Fruit fly (Drosophila melanogaster): ENCODE measurements around the gene CheB93a.

Gene CheB93a

DNA sequence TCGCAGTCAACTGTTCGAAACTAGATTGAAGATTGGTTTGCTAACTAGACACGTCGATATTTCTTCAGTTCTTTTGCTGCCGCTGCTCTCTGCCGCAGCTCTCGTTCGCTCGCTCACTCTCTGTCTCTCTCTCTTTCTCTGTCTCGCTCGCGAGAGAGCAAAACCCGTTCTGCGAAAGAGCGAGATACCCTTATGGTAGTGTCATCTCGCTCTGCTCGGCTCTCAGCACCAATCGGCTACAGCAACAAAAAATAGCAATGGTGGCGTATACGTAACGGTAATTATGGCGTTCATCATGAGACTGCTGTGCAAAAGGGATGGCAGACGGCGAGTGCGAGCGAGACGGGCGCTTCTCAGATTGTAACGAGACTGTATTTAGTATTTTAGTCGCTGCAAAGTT, 39.1 kb downstream of the CheB93a start, which contains the start of gene lbe (continued):
- TF ChIP-seq knrl (GFP tag; IDR thresholded peaks at IDR 0.05; ENCODE audit: partially characterized antibody) (no peak), hb (GFP tag; IDR thresholded peaks at IDR 0.05; ENCODE audit: partially characterized antibody) (no peak), CG15269 (tag; optimal IDR thresholded peaks at IDR 0.05) (no peak), CG7271 (tag; optimal IDR thresholded peaks at IDR 0.05) (no peak), CG15696 (tag; optimal IDR thresholded peaks at IDR 0.05) (no peak), btn (GFP tag; optimal IDR thresholded peaks at IDR 0.05) (no peak), CG10543 (GFP tag; optimal IDR thresholded peaks at IDR 0.05) (no peak), CG6683 (GFP tag; optimal IDR thresholded peaks at IDR 0.05) (no peak), YL-1 (GFP tag; optimal IDR thresholded peaks at IDR 0.05) (no peak), CG11456 (GFP tag; IDR thresholded peaks at IDR 0.05) (no peak), CG9797 (GFP tag; optimal IDR thresholded peaks at IDR 0.05) (no peak), CG33213 (GFP tag; optimal IDR thresholded peaks at IDR 0.05) (no peak), CrebB (tag; optimal IDR thresholded peaks at IDR 0.05) (peak; percentile 36), shn (GFP tag; optimal IDR thresholded peaks at IDR 0.05) (no peak), Lpt (GFP tag; optimal IDR thresholded peaks at IDR 0.05) (no peak), twi (tag; optimal IDR thresholded peaks at IDR 0.05) (peak; percentile 29), CG1603 (tag; optimal IDR thresholded peaks at IDR 0.05) (no peak), B-H2 (GFP tag; optimal IDR thresholded peaks at IDR 0.05) (peak; percentile 4), crp (GFP tag; optimal IDR thresholded peaks at IDR 0.05) (no peak), CG4854 (GFP tag; optimal IDR thresholded peaks at IDR 0.05) (no peak), CG14860 (GFP tag; IDR thresholded peaks at IDR 0.05; ENCODE audit: partially characterized antibody) (peak; percentile 57; the same call in 2 of the 3 replicates), Bdp1 (GFP tag; optimal IDR thresholded peaks at IDR 0.05) (no peak), aop (GFP tag; IDR thresholded peaks at IDR 0.05) (no peak), Opbp (GFP tag; IDR thresholded peaks at IDR 0.05; ENCODE audit: partially characterized antibody) (peak; percentile 57; the same call in 1 of the 3 replicates), Bteb2 (GFP tag; optimal IDR thresholded peaks at IDR 0.05) (no peak), zf30C (GFP tag; optimal IDR thresholded peaks at IDR 0.05) (no peak), cwo (GFP tag; optimal IDR thresholded peaks at IDR 0.05) (no peak), zen (tag; optimal IDR thresholded peaks at IDR 0.05) (peak; percentile 64), CG12391 (tag; optimal IDR thresholded peaks at IDR 0.05) (no peak), CG8924 (tag; optimal IDR thresholded peaks at IDR 0.05) (no peak), zfh1 (GFP tag; IDR thresholded peaks at IDR 0.05) (no peak), Hsf (GFP tag; optimal IDR thresholded peaks at IDR 0.05) (no peak), eyg (GFP tag; optimal IDR thresholded peaks at IDR 0.05) (no peak), CG12942 (GFP tag; optimal IDR thresholded peaks at IDR 0.05) (no peak), Scr (GFP tag; IDR thresholded peaks at IDR 0.05; ENCODE audit: partially characterized antibody) (peak; percentile 51), PHDP (tag; optimal IDR thresholded peaks at IDR 0.05) (no peak), CG3726 (GFP tag; IDR thresholded peaks at IDR 0.05) (no peak), CG32767 (GFP tag; IDR thresholded peaks at IDR 0.05) (no peak; the same call in 1 of the 2 replicates), CG2889 (GFP tag; IDR thresholded peaks at IDR 0.05) (no peak), Fer2 (tag; optimal IDR thresholded peaks at IDR 0.05) (no peak), schlank (tag; optimal IDR thresholded peaks at IDR 0.05) (no peak), Xrp1 (GFP tag; IDR thresholded peaks at IDR 0.05) (no peak), CG3995 (GFP tag; optimal IDR thresholded peaks at IDR 0.05) (no peak), dysf (GFP tag; IDR thresholded peaks at IDR 0.05) (no peak), CG1647 (GFP tag; optimal IDR thresholded peaks at IDR 0.05) (no peak), D (optimal IDR thresholded peaks at IDR 0.05) (peak; percentile 70), D (GFP tag; optimal IDR thresholded peaks at IDR 0.05) (no peak), tup (GFP tag; optimal IDR thresholded peaks at IDR 0.05) (no peak), CG10147 (GFP tag; optimal IDR thresholded peaks at IDR 0.05) (no peak), CG32772 (GFP tag; IDR thresholded peaks at IDR 0.05) (no peak), CG8388 (GFP tag; optimal IDR thresholded peaks at IDR 0.05) (no peak)
